Worm (Caenorhabditis elegans): ENCODE results near the gene srw-32.

DNA sequence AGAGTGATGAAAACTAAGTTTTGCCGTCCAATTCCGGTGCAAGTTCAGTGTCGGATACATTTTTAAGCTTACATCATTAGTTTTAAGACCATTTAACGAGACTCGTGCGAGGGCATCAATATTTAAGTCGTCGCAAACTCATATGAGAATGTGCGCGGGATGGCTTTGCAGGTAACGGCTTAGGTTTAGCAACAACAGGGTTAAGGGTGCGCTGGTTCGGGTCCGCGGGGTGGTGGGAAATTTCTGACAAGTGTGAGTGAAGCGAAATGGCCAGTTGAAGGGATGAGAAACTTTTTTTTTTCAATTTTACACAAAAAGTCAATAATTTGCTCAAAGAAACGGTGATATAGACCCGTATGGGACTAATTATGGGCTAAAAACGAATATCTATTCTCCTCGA is 5.2 kb downstream of the srw-32 start:
- TF ChIP-seq dmd-4 (tag; optimal IDR thresholded peaks at IDR 0.05) (no peak), egl-27 (tag; optimal IDR thresholded peaks at IDR 0.05) (no peak)

Data from whole organism, L2 larva.